Worm (Caenorhabditis elegans) whole organism, midembryonic: ENCODE measurements around the gene Y82E9BL.5.
"Not testable (repeated sequence)": the region's sequence is repeated elsewhere in the genome, so short reads cannot be mapped to it uniquely, and the experiment has no call there.

Source experiments
- T22C8.4 ChIP-seq: fragments of 200-800 bp; sonication (Bioruptor generic); IDR thresholded peaks from 2 replicates; pipeline ENCODE4 v1.3.6; 2022; ENCODE audit warnings: missing genetic modification characterization, missing compliant biosample characterization
- cog-1 ChIP-seq: sonication (generic microtip); optimal IDR thresholded peaks from 2 replicates; lab custom pipeline; 2016; ENCODE audit warnings: missing genetic modification characterization, missing compliant biosample characterization
- flt-1 ChIP-seq: fragments of 200-800 bp; sonication (Bioruptor generic); IDR thresholded peaks from 2 replicates; pipeline ENCODE4 v1.3.6; 2022; ENCODE audit warnings: missing genetic modification characterization, missing compliant biosample characterization
- klf-2 ChIP-seq: fragments of 200-800 bp; sonication (Bioruptor generic); conservative IDR thresholded peaks from 2 replicates; pipeline ENCODE4 v1.3.6; 2022; ENCODE audit warnings: missing genetic modification reagents, missing genetic modification characterization, missing compliant biosample characterization
- med-1 ChIP-seq: sonication (generic microtip); optimal IDR thresholded peaks from 2 replicates; lab custom pipeline; 2017; ENCODE audit warnings: missing genetic modification characterization, mild to moderate bottlenecking, missing compliant biosample characterization, antibody characterized with exemption, missing genetic modification reagents; ENCODE audit not compliant: insufficient read depth
- ref-1 ChIP-seq: fragments of 200-800 bp; sonication (Bioruptor generic); conservative IDR thresholded peaks from 2 replicates; pipeline ENCODE4 v1.3.6; 2022; ENCODE audit warnings: missing genetic modification reagents, missing genetic modification characterization, missing compliant biosample characterization
- tab-1 ChIP-seq: fragments of 200-800 bp; sonication (Bioruptor generic); IDR thresholded peaks from 2 replicates; pipeline ENCODE4 v1.3.6; 2022; ENCODE audit warnings: missing genetic modification characterization, missing compliant biosample characterization
- ztf-23 ChIP-seq: fragments of 200-800 bp; sonication (Bioruptor generic); IDR thresholded peaks from 2 replicates; pipeline ENCODE4 v1.3.6; 2022; ENCODE audit warnings: missing genetic modification reagents, missing genetic modification characterization, missing compliant biosample characterization
- ztf-29 ChIP-seq: fragments of 200-800 bp; sonication (Bioruptor generic); IDR thresholded peaks from 2 replicates; pipeline ENCODE4 v1.3.6; 2022; ENCODE audit warnings: missing genetic modification reagents, missing genetic modification characterization, missing compliant biosample characterization

Y82E9BL.5 gene

ce11 chrIII:1380535-1381274, 33.3 kb upstream of the Y82E9BL.5 start, which contains the start of the genes pals-21 and Y82E9BR.6:
TSS of gene pals-21 (minus strand) at chrIII:1380635.
TSS of gene Y82E9BR.6 (plus strand) at chrIII:1381224.
- TF ChIP-seq ztf-23 (no peak), klf-2 (GFP tag; lab: Robert Waterston, UW) (no peak), med-1 (GFP tag; lab: Kevin White, UChicago) (no peak), ztf-29 (GFP tag; lab: Robert Waterston, UW) (no peak), flt-1 (GFP tag; lab: Robert Waterston, UW) (no peak), tab-1 (GFP tag; lab: Robert Waterston, UW) (no peak), T22C8.4 (no peak), ref-1 (GFP tag; lab: Robert Waterston, UW) (no peak), cog-1 (tag; lab: Kevin White, UChicago) (no peak)

- not testable (repeated sequence) for TF ChIP-seq ztf-29 (GFP tag; lab: Robert Waterston, UW); ztf-23; flt-1 (GFP tag; lab: Robert Waterston, UW)
Measured at ce11 chrIII:1377903-1378302, 30.5 kb upstream of the Y82E9BL.5 start, which contains the start of gene pals-40. TSS of gene pals-40 (minus strand) at chrIII:1378003.

- TF ChIP-seq med-1 (GFP tag; lab: Kevin White, UChicago); ztf-23; klf-2 (GFP tag; lab: Robert Waterston, UW): not testable (repeated sequence)
Measured at ce11 chrIII:1375491-1375890, 28.1 kb upstream of the Y82E9BL.5 start, which contains the start of gene Y82E9BR.10. TSS of gene Y82E9BR.10 (minus strand) at chrIII:1375591.

ce11 chrIII:1374355-1374807, 26.9 kb upstream of the Y82E9BL.5 start, which contains the start of gene Y82E9BR.20:
TSS of gene Y82E9BR.20 (plus strand) at chrIII:1374405.
- TF ChIP-seq flt-1 (GFP tag; lab: Robert Waterston, UW) (no peak), ztf-29 (GFP tag; lab: Robert Waterston, UW) (no peak), cog-1 (tag; lab: Kevin White, UChicago) (no peak), T22C8.4 (no peak), med-1 (GFP tag; lab: Kevin White, UChicago) (no peak), ztf-23 (no peak), klf-2 (GFP tag; lab: Robert Waterston, UW) (no peak), tab-1 (GFP tag; lab: Robert Waterston, UW) (no peak), ref-1 (GFP tag; lab: Robert Waterston, UW) (no peak)

- TF ChIP-seq klf-2 (GFP tag; lab: Robert Waterston, UW) (no peak), ztf-23 (no peak), flt-1 (GFP tag; lab: Robert Waterston, UW) (no peak), ztf-29 (GFP tag; lab: Robert Waterston, UW) (no peak), tab-1 (GFP tag; lab: Robert Waterston, UW) (no peak), cog-1 (tag; lab: Kevin White, UChicago) (no peak), med-1 (GFP tag; lab: Kevin White, UChicago) (no peak), T22C8.4 (no peak), ref-1 (GFP tag; lab: Robert Waterston, UW) (no peak)
Measured at ce11 chrIII:1372563-1372962, 25.1 kb upstream of the Y82E9BL.5 start.

- TF ChIP-seq flt-1 (GFP tag; lab: Robert Waterston, UW) (no peak), ztf-29 (GFP tag; lab: Robert Waterston, UW) (no peak), T22C8.4 (no peak), ztf-23 (no peak), klf-2 (GFP tag; lab: Robert Waterston, UW) (no peak), med-1 (GFP tag; lab: Kevin White, UChicago) (no peak), cog-1 (tag; lab: Kevin White, UChicago) (no peak), tab-1 (GFP tag; lab: Robert Waterston, UW) (no peak), ref-1 (GFP tag; lab: Robert Waterston, UW) (no peak)
Measured at ce11 chrIII:1359669-1360068, 12.2 kb upstream of the Y82E9BL.5 start, which contains the start of gene Y82E9BR.9. TSS of gene Y82E9BR.9 (minus strand) at chrIII:1359769.

ce11 chrIII:1357973-1358372, 10.5 kb upstream of the Y82E9BL.5 start, which contains the start of gene Y82E9BR.8:
TSS of gene Y82E9BR.8 (minus strand) at chrIII:1358073.
- not testable (repeated sequence) for TF ChIP-seq T22C8.4; med-1 (GFP tag; lab: Kevin White, UChicago); cog-1 (tag; lab: Kevin White, UChicago)

- TF ChIP-seq ztf-29 (GFP tag; lab: Robert Waterston, UW) = no peak
- no peak for TF ChIP-seq ztf-23
- TF ChIP-seq cog-1 (tag; lab: Kevin White, UChicago) = no peak
- TF ChIP-seq med-1 (GFP tag; lab: Kevin White, UChicago) = no peak
- no peak for TF ChIP-seq klf-2 (GFP tag; lab: Robert Waterston, UW)
- no peak for TF ChIP-seq ref-1 (GFP tag; lab: Robert Waterston, UW)
- no peak for TF ChIP-seq flt-1 (GFP tag; lab: Robert Waterston, UW)
- no peak for TF ChIP-seq tab-1 (GFP tag; lab: Robert Waterston, UW)
- no peak for TF ChIP-seq T22C8.4
Measured at ce11 chrIII:1355320-1355719, 7.9 kb upstream of the Y82E9BL.5 start, which contains the start of gene Y82E9BL.1. TSS of gene Y82E9BL.1 (minus strand) at chrIII:1355420.

- no peak for TF ChIP-seq flt-1 (GFP tag; lab: Robert Waterston, UW)
- no peak for TF ChIP-seq ztf-29 (GFP tag; lab: Robert Waterston, UW)
- TF ChIP-seq med-1 (GFP tag; lab: Kevin White, UChicago) = no peak
- no peak for TF ChIP-seq T22C8.4
- TF ChIP-seq tab-1 (GFP tag; lab: Robert Waterston, UW) = no peak
Measured at ce11 chrIII:1354523-1354922, 7.1 kb upstream of the Y82E9BL.5 start.
